Fruit fly (Drosophila melanogaster) whole organism, pupa: ENCODE measurements around the gene THADA.

Source experiments
- CG12605 ChIP-seq: fragments of 200-800 bp; sonication (Bioruptor generic); IDR thresholded peaks from 2 replicates; pipeline ENCODE4 v1.3.6; 2022; ENCODE audit warnings: missing biosample characterization, missing genetic modification characterization
- CG13204 ChIP-seq: fragments of 200-800 bp; sonication (Bioruptor generic); optimal IDR thresholded peaks from 2 replicates; lab custom pipeline; 2018; ENCODE audit warnings: missing biosample characterization, mild to moderate bottlenecking, missing genetic modification characterization, moderate library complexity
- CG14655 ChIP-seq: fragments of 200-800 bp; sonication (Bioruptor generic); optimal IDR thresholded peaks from 3 replicates; lab custom pipeline; 2017; ENCODE audit warnings: mild to moderate bottlenecking, missing biosample characterization, missing genetic modification reagents, missing genetic modification characterization
- CG15710 ChIP-seq: fragments of 200-800 bp; sonication (Bioruptor generic); optimal IDR thresholded peaks from 2 replicates; lab custom pipeline; 2018; ENCODE audit warnings: missing biosample characterization, mild to moderate bottlenecking, missing genetic modification characterization, moderate library complexity
- CG17806 ChIP-seq: fragments of 200-800 bp; sonication (Bioruptor generic); optimal IDR thresholded peaks from 2 replicates; lab custom pipeline; 2018; ENCODE audit warnings: missing biosample characterization, mild to moderate bottlenecking, missing genetic modification characterization, moderate library complexity
- CG32121 ChIP-seq: fragments of 200-800 bp; sonication (Bioruptor generic); IDR thresholded peaks from 2 replicates; pipeline ENCODE4 v1.3.6; 2022; ENCODE audit warnings: missing biosample characterization, missing genetic modification characterization
- CG34367 ChIP-seq: fragments of 200-800 bp; sonication (Bioruptor generic); optimal IDR thresholded peaks from 2 replicates; lab custom pipeline; 2018; ENCODE audit warnings: missing biosample characterization, mild to moderate bottlenecking, missing genetic modification characterization
- CG8159 ChIP-seq: fragments of 200-800 bp; sonication (Bioruptor generic); optimal IDR thresholded peaks from 3 replicates; lab custom pipeline; 2018; ENCODE audit warnings: missing biosample characterization, mild to moderate bottlenecking, missing genetic modification characterization, moderate library complexity
- CG8301 ChIP-seq: fragments of 200-800 bp; sonication (Bioruptor generic); optimal IDR thresholded peaks from 2 replicates; lab custom pipeline; 2018; ENCODE audit warnings: missing biosample characterization, mild to moderate bottlenecking, missing genetic modification characterization
- CG9948 ChIP-seq: fragments of 200-800 bp; sonication (Bioruptor generic); optimal IDR thresholded peaks from 2 replicates; lab custom pipeline; 2018; ENCODE audit warnings: missing biosample characterization, mild to moderate bottlenecking, missing genetic modification characterization, moderate library complexity
- D1 ChIP-seq: fragments of 200-800 bp; sonication (Bioruptor generic); optimal IDR thresholded peaks from 2 replicates; lab custom pipeline; 2018; ENCODE audit warnings: missing biosample characterization, mild to moderate bottlenecking, missing genetic modification characterization, moderate library complexity
- EcR ChIP-seq: fragments of 200-800 bp; sonication (Bioruptor generic); optimal IDR thresholded peaks from 3 replicates; lab custom pipeline; 2019; ENCODE audit warnings: missing biosample characterization, missing genetic modification characterization, mild to moderate bottlenecking, moderate library complexity, missing genetic modification reagents
- Ets98B ChIP-seq: fragments of 200-800 bp; sonication (Bioruptor generic); IDR thresholded peaks from 2 replicates; pipeline ENCODE4 v1.3.6; 2022; ENCODE audit warnings: missing biosample characterization, missing genetic modification characterization
- Pif1A ChIP-seq: fragments of 200-800 bp; sonication (Bioruptor generic); optimal IDR thresholded peaks from 3 replicates; lab custom pipeline; 2016; ENCODE audit warnings: missing biosample characterization, missing genetic modification characterization
- Snoo ChIP-seq: fragments of 200-800 bp; sonication (Bioruptor generic); optimal IDR thresholded peaks from 3 replicates; lab custom pipeline; 2017; ENCODE audit warnings: missing biosample characterization, mild to moderate bottlenecking, missing genetic modification characterization, inconsistent platforms
- fd96Ca ChIP-seq: fragments of 200-800 bp; sonication (Bioruptor generic); IDR thresholded peaks from 3 replicates; pipeline ENCODE4 v1.3.6; 2022; ENCODE audit warnings: missing biosample characterization, missing genetic modification characterization
- rn ChIP-seq: fragments of 200-800 bp; sonication (Bioruptor generic); IDR thresholded peaks from 2 replicates; pipeline ENCODE4 v1.3.6; 2022; ENCODE audit warnings: missing biosample characterization, missing genetic modification characterization

Gene THADA

DNA sequence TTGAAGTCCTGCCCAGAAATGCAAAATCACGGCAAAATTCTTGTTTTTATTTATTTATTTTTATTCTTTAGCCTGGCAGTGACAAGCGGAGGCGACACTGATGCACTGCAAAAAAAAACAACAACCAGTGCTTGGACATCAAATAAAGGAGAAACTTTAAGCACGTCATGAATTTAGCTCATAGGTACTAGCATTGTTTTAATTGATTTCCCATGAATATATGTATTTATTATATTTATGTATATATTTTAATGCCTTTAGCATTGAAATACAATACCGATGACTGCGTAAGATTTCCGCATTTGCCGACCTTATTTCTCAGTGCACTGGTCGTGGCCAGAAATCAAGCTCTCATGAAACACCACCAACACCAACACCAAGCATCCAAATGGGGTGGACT lies 46.7 kb downstream of the THADA start:
- TF ChIP-seq CG9948 (tag; lab: Kevin White, UChicago) (no peak), Snoo (tag; lab: Kevin White, UChicago) (no peak), CG14655 (GFP tag; lab: Kevin White, UChicago) (no peak), CG32121 (GFP tag; lab: Robert Waterston, UW) (no peak), CG34367 (tag; lab: Kevin White, UChicago) (no peak), CG8159 (tag; lab: Kevin White, UChicago) (no peak), Pif1A (GFP tag; lab: Kevin White, UChicago) (no peak), CG17806 (tag; lab: Kevin White, UChicago) (no peak), D1 (tag; lab: Kevin White, UChicago) (no peak), fd96Ca (no peak), EcR (GFP tag; lab: Kevin White, UChicago) (no peak), Ets98B (GFP tag; lab: Robert Waterston, UW) (no peak), CG15710 (tag; lab: Kevin White, UChicago) (no peak), CG8301 (tag; lab: Kevin White, UChicago) (no peak)

DNA sequence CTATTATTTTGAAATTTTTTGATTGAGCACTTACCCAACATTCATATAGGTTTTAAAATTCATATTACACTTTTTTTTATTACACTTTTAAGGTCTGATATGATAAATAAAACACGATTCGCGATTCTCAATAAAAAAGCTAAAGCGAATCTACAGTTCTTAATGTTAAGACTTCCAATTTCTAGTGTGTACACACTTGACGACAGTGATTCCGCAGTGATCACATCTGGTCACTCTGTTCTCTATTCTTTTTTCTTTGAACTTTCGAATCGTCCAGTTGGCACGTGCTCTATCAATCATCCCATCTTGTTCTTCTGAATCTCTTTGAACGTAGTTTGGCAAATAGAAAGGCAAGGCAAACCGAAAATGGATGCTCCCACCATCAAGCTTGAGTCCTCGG lies 49.6 kb downstream of the THADA start, which contains the start of gene SkpC:
Gene SkpC, plus strand, starts transcription at position 301 of the 400 bp plus-strand sequence.
- TF ChIP-seq CG12605 (GFP tag; lab: Robert Waterston, UW) = no peak
- no peak for TF ChIP-seq EcR (GFP tag; lab: Kevin White, UChicago)
- no peak for TF ChIP-seq Pif1A (GFP tag; lab: Kevin White, UChicago)
- no peak for TF ChIP-seq Snoo (tag; lab: Kevin White, UChicago)
- TF ChIP-seq Ets98B (GFP tag; lab: Robert Waterston, UW) = no peak
- no peak for TF ChIP-seq CG15710 (tag; lab: Kevin White, UChicago)
- TF ChIP-seq CG8301 (tag; lab: Kevin White, UChicago) = no peak
- TF ChIP-seq rn (GFP tag; lab: Robert Waterston, UW) = no peak
- no peak for TF ChIP-seq CG9948 (tag; lab: Kevin White, UChicago)
- no peak for TF ChIP-seq CG14655 (GFP tag; lab: Kevin White, UChicago)
- TF ChIP-seq CG13204 (GFP tag; lab: Kevin White, UChicago) = no peak

DNA sequence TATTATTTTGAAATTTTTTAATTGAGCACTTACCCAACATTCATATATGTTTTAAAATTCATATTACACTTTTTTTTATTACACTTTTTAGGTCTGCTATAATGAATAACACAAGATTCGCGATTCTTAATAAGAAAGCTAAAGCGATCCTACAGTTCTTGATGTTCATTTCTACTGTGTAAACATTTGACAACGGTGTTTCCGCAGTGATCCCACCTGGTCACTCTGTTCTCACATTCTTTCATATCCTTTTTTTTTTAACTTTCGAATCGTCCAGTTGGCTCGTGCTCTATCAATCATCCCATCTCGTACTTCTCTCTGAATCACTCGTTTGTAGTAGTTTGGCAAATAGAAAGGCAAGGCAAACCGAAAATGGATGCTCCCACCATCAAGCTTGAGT lies 52.9 kb downstream of the THADA start, which contains the start of gene SkpD:
Gene SkpD, plus strand, starts transcription at position 301 of the 400 bp plus-strand sequence.
- no peak for TF ChIP-seq rn (GFP tag; lab: Robert Waterston, UW)
- TF ChIP-seq CG34367 (tag; lab: Kevin White, UChicago) = no peak
- TF ChIP-seq Snoo (tag; lab: Kevin White, UChicago) = no peak

DNA sequence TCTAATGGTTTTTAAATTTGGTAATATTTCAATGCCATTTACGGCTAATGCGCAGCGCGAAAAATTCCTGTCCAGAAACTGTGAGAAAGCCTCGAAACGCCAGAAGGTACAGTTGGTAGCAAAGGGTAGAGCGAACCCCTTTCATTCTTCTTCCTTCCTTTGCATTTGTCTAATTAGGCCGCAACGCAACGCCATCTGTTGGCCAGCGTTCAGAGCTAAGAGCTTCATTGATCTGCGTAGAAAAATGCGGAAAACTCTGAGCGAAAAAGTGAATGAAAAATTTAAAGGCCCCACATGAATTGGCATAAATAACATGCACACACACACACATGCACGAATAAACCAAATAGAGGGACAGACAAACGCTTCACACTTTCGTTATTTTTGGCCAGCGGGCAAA lies 54.3 kb downstream of the THADA start:
- TF ChIP-seq rn (GFP tag; lab: Robert Waterston, UW) = no peak
- no peak for TF ChIP-seq Ets98B (GFP tag; lab: Robert Waterston, UW)
- no peak for TF ChIP-seq Snoo (tag; lab: Kevin White, UChicago)
- no peak for TF ChIP-seq Pif1A (GFP tag; lab: Kevin White, UChicago)
- no peak for TF ChIP-seq CG8301 (tag; lab: Kevin White, UChicago)
